Worm (Caenorhabditis elegans) whole organism, mixed stage, embryonic: ENCODE results near the gene pho-4.

Experiments
- M03D4.4 ChIP-seq: sonication (generic microtip); optimal IDR thresholded peaks from 2 replicates; lab custom pipeline; 2017; ENCODE audit warnings: mild to moderate bottlenecking, missing genetic modification characterization, missing compliant biosample characterization
- bed-3 ChIP-seq: fragments of 200-800 bp; sonication (Bioruptor generic); optimal IDR thresholded peaks from 3 replicates; lab custom pipeline; 2018; ENCODE audit warnings: mild to moderate bottlenecking, missing genetic modification characterization, moderate library complexity, missing compliant biosample characterization
- blmp-1 ChIP-seq: fragments of 150-350 bp; optimal IDR thresholded peaks from 2 replicates; lab custom pipeline; 2014; ENCODE audit warnings: missing biosample characterization, missing genetic modification characterization
- ceh-39 ChIP-seq: fragments of 150-350 bp; optimal IDR thresholded peaks from 2 replicates; lab custom pipeline; 2014; ENCODE audit warnings: missing biosample characterization, missing genetic modification characterization
- ceh-43 ChIP-seq: fragments of 200-800 bp; sonication (Bioruptor generic); optimal IDR thresholded peaks from 2 replicates; lab custom pipeline; 2018; ENCODE audit warnings: mild to moderate bottlenecking, missing genetic modification characterization, moderate library complexity, missing compliant biosample characterization
- ceh-83 ChIP-seq: fragments of 200-800 bp; sonication (Bioruptor generic); optimal IDR thresholded peaks from 2 replicates; lab custom pipeline; 2018; ENCODE audit warnings: mild to moderate bottlenecking, missing genetic modification characterization, missing compliant biosample characterization
- ces-1 ChIP-seq: fragments of 150-350 bp; optimal IDR thresholded peaks from 2 replicates; lab custom pipeline; 2014; ENCODE audit warnings: missing biosample characterization, missing genetic modification reagents, missing genetic modification characterization
- cnd-1 ChIP-seq: fragments of 200-800 bp; sonication (Bioruptor generic); optimal IDR thresholded peaks from 2 replicates; lab custom pipeline; 2018; ENCODE audit warnings: mild to moderate bottlenecking, missing genetic modification characterization, missing compliant biosample characterization
- drap-1 ChIP-seq: fragments of 200-800 bp; sonication (Bioruptor generic); optimal IDR thresholded peaks from 3 replicates; lab custom pipeline; 2018; ENCODE audit warnings: mild to moderate bottlenecking, missing genetic modification characterization, missing compliant biosample characterization
- elt-1 ChIP-seq: sonication (generic microtip); optimal IDR thresholded peaks from 2 replicates; lab custom pipeline; 2017; ENCODE audit warnings: missing genetic modification characterization, mild to moderate bottlenecking, missing compliant biosample characterization, antibody characterized with exemption, moderate library complexity, borderline replicate concordance; ENCODE audit not compliant: insufficient read depth
- elt-3 ChIP-seq: fragments of 150-350 bp; optimal IDR thresholded peaks from 2 replicates; lab custom pipeline; 2014; ENCODE audit warnings: missing biosample characterization, missing genetic modification characterization
- flh-1 ChIP-seq: fragments of 200-800 bp; sonication (Bioruptor generic); optimal IDR thresholded peaks from 2 replicates; lab custom pipeline; 2018; ENCODE audit warnings: mild to moderate bottlenecking, missing genetic modification characterization, moderate library complexity, missing compliant biosample characterization
- lin-13 ChIP-seq: fragments of 150-350 bp; optimal IDR thresholded peaks from 2 replicates; lab custom pipeline; 2014; ENCODE audit warnings: missing biosample characterization, missing genetic modification characterization
- lin-32 ChIP-seq: fragments of 200-800 bp; sonication (Bioruptor generic); optimal IDR thresholded peaks from 2 replicates; lab custom pipeline; 2018; ENCODE audit warnings: mild to moderate bottlenecking, missing genetic modification characterization, missing compliant biosample characterization
- lsy-2 ChIP-seq: fragments of 150-350 bp; optimal IDR thresholded peaks from 2 replicates; lab custom pipeline; 2014; ENCODE audit warnings: missing biosample characterization, missing genetic modification characterization
- mep-1 ChIP-seq: fragments of 150-350 bp; optimal IDR thresholded peaks from 2 replicates; lab custom pipeline; 2017; ENCODE audit warnings: missing biosample characterization, missing genetic modification reagents, missing genetic modification characterization, inconsistent platforms
- mls-2 ChIP-seq: sonication (generic microtip); optimal IDR thresholded peaks from 2 replicates; lab custom pipeline; 2016; ENCODE audit warnings: mild to moderate bottlenecking, missing genetic modification characterization, moderate library complexity, missing compliant biosample characterization
- nhr-12 ChIP-seq: fragments of 150-350 bp; optimal IDR thresholded peaks from 2 replicates; lab custom pipeline; 2014; ENCODE audit warnings: missing biosample characterization, missing genetic modification characterization
- nhr-2 ChIP-seq: fragments of 150-350 bp; optimal IDR thresholded peaks from 2 replicates; lab custom pipeline; 2014; ENCODE audit warnings: missing biosample characterization, missing genetic modification characterization
- nhr-237 ChIP-seq: fragments of 150-350 bp; optimal IDR thresholded peaks from 2 replicates; lab custom pipeline; 2014; ENCODE audit warnings: missing biosample characterization, missing genetic modification characterization
- nhr-28 ChIP-seq: fragments of 150-350 bp; optimal IDR thresholded peaks from 2 replicates; lab custom pipeline; 2014; ENCODE audit warnings: missing biosample characterization, missing genetic modification characterization
- nhr-76 ChIP-seq: sonication (generic microtip); optimal IDR thresholded peaks from 2 replicates; lab custom pipeline; 2017; ENCODE audit warnings: missing biosample characterization, missing genetic modification characterization
- pha-4 ChIP-seq: fragments of 150-350 bp; optimal IDR thresholded peaks from 2 replicates; lab custom pipeline; 2018; ENCODE audit warnings: missing biosample characterization, missing genetic modification reagents, missing genetic modification characterization
- sem-2 ChIP-seq: fragments of 200-800 bp; sonication (Bioruptor generic); optimal IDR thresholded peaks from 2 replicates; lab custom pipeline; 2018; ENCODE audit warnings: mild to moderate bottlenecking, missing genetic modification characterization, missing compliant biosample characterization
- snpc-4 ChIP-seq: fragments of 150-350 bp; optimal IDR thresholded peaks from 2 replicates; lab custom pipeline; 2014; ENCODE audit warnings: missing biosample characterization, missing genetic modification characterization
- sptf-1 ChIP-seq: sonication (generic microtip); optimal IDR thresholded peaks from 2 replicates; lab custom pipeline; 2017; ENCODE audit warnings: mild to moderate bottlenecking, missing genetic modification characterization, moderate library complexity, missing compliant biosample characterization
- tbx-8 ChIP-seq: fragments of 200-800 bp; sonication (Bioruptor generic); optimal IDR thresholded peaks from 2 replicates; lab custom pipeline; 2018; ENCODE audit warnings: mild to moderate bottlenecking, missing genetic modification characterization, moderate library complexity, missing compliant biosample characterization
- unc-39 ChIP-seq: fragments of 150-350 bp; optimal IDR thresholded peaks from 2 replicates; lab custom pipeline; 2014; ENCODE audit warnings: missing biosample characterization, missing genetic modification characterization
- unc-62 ChIP-seq: fragments of 150-350 bp; optimal IDR thresholded peaks from 2 replicates; lab custom pipeline; 2014; ENCODE audit warnings: missing biosample characterization, missing genetic modification reagents, missing genetic modification characterization
- ztf-11 ChIP-seq: fragments of 150-350 bp; optimal IDR thresholded peaks from 2 replicates; lab custom pipeline; 2014; ENCODE audit warnings: missing biosample characterization, missing genetic modification characterization

Gene pho-4

ce11 chrII:5218349-5218748 is 19.9 kb downstream of the pho-4 start:
- TF ChIP-seq drap-1 (GFP tag; lab: Kevin White, UChicago) (no peak), blmp-1 (tag; lab: Kevin White, UChicago) (no peak), lin-32 (GFP tag; lab: Kevin White, UChicago) (no peak), nhr-28 (tag; lab: Kevin White, UChicago) (no peak), unc-39 (tag; lab: Kevin White, UChicago) (no peak), ces-1 (GFP tag; lab: Kevin White, UChicago) (no peak), lin-13 (tag; lab: Kevin White, UChicago) (no peak), cnd-1 (tag; lab: Kevin White, UChicago) (no peak), mep-1 (tag; lab: Kevin White, UChicago) (no peak), mls-2 (tag; lab: Kevin White, UChicago) (no peak), ztf-11 (tag; lab: Kevin White, UChicago) (no peak), sptf-1 (no peak), nhr-2 (tag; lab: Kevin White, UChicago) (no peak), bed-3 (GFP tag; lab: Kevin White, UChicago) (no peak), tbx-8 (GFP tag; lab: Kevin White, UChicago) (no peak), nhr-76 (tag; lab: Kevin White, UChicago) (no peak), elt-1 (tag; lab: Kevin White, UChicago) (no peak), lsy-2 (tag; lab: Kevin White, UChicago) (no peak)

DNA sequence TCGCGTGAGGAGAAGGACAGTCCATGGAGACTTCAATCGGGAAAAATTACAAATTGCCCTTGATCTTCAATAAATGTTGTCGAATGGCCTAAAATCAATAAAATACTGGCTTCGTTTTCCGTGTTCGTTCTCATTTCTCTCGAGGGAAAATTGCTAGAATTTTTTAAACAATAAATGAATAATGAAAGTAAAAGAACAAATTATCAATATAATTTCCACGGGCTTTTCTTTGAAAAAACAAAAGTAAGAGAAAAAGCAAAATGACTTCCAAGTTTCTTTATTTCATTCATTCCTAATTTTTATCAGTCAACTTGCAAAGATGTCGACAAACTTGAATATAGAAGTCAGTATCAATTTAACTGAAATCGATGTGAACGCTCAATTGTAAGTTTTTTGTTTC is 25.6 kb downstream of the pho-4 start, which contains the start of gene C34F11.1:
TSS of gene C34F11.1 (plus strand) at position 301 of the 400 bp plus-strand sequence.
- no peak for TF ChIP-seq sem-2 (GFP tag; lab: Kevin White, UChicago)

DNA sequence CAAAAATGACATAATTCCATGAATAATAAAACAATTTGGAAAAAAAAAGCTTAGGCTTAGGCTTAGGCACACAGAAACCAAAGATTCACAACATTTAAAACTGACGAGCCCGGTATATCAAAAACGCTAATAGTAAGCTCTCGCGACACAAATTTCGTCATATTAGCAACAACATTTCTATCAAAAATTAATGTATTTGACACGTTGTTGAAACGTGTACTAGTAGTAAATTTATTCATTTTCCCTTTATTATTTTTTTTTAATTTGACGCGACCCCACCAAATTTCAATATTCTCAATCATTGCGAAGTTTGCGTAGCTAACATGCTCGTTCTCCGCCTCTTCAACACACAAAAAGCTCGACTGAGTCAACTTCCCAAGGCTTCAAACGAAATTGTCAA is 26.3 kb downstream of the pho-4 start, which contains the start of gene C34F11.2:
TSS of gene C34F11.2 (plus strand) at position 301 of the 400 bp plus-strand sequence.
- TF ChIP-seq unc-62 (GFP tag; lab: Kevin White, UChicago): no peak
- no peak for TF ChIP-seq pha-4 (tag; lab: Kevin White, UChicago)
- no peak for TF ChIP-seq drap-1 (GFP tag; lab: Kevin White, UChicago)
- no peak for TF ChIP-seq flh-1 (GFP tag; lab: Kevin White, UChicago)
- no peak for TF ChIP-seq nhr-2 (tag; lab: Kevin White, UChicago)
- TF ChIP-seq ztf-11 (tag; lab: Kevin White, UChicago): no peak
- TF ChIP-seq sem-2 (GFP tag; lab: Kevin White, UChicago): no peak
- TF ChIP-seq elt-3 (tag; lab: Kevin White, UChicago): no peak
- TF ChIP-seq ces-1 (GFP tag; lab: Kevin White, UChicago): no peak
- TF ChIP-seq mls-2 (tag; lab: Kevin White, UChicago): no peak
- TF ChIP-seq sptf-1: no peak
- no peak for TF ChIP-seq lin-13 (tag; lab: Kevin White, UChicago)
- TF ChIP-seq M03D4.4 (tag; lab: Kevin White, UChicago): no peak
- TF ChIP-seq blmp-1 (tag; lab: Kevin White, UChicago): no peak
- TF ChIP-seq ceh-43 (GFP tag; lab: Kevin White, UChicago): no peak
- TF ChIP-seq lin-32 (GFP tag; lab: Kevin White, UChicago): no peak
- TF ChIP-seq nhr-12: no peak

ce11 chrII:5210830-5211229 is 27.4 kb downstream of the pho-4 start, which contains the start of gene C34F11.8:
TSS of gene C34F11.8 (minus strand) at chrII:5210964.
- TF ChIP-seq nhr-12: no peak
- TF ChIP-seq tbx-8 (GFP tag; lab: Kevin White, UChicago): no peak
- TF ChIP-seq lin-32 (GFP tag; lab: Kevin White, UChicago): no peak
- no peak for TF ChIP-seq ceh-83 (GFP tag; lab: Kevin White, UChicago)
- no peak for TF ChIP-seq unc-62 (GFP tag; lab: Kevin White, UChicago)
- TF ChIP-seq bed-3 (GFP tag; lab: Kevin White, UChicago): no peak
- TF ChIP-seq ceh-43 (GFP tag; lab: Kevin White, UChicago): no peak
- TF ChIP-seq flh-1 (GFP tag; lab: Kevin White, UChicago): no peak
- no peak for TF ChIP-seq nhr-28 (tag; lab: Kevin White, UChicago)
- TF ChIP-seq ceh-39 (tag; lab: Kevin White, UChicago): no peak
- no peak for TF ChIP-seq mep-1 (tag; lab: Kevin White, UChicago)
- no peak for TF ChIP-seq snpc-4 (tag; lab: Kevin White, UChicago)
- no peak for TF ChIP-seq elt-1 (tag; lab: Kevin White, UChicago)
- TF ChIP-seq nhr-237 (tag; lab: Kevin White, UChicago): no peak
- TF ChIP-seq nhr-76 (tag; lab: Kevin White, UChicago): no peak
